Worm (Caenorhabditis elegans): ENCODE results near the gene srh-62.

ce11 chrV:414630-415029 is 11.7 kb upstream of the srh-62 start, which contains the start of gene dod-19:
- no peak for TF ChIP-seq lin-39 (tag; optimal IDR thresholded peaks at IDR 0.05)
- no peak for TF ChIP-seq nhr-85 (tag)
- no peak for TF ChIP-seq efl-1 (optimal IDR thresholded peaks at IDR 0.05)
- no peak for TF ChIP-seq efl-1 (GFP tag; optimal IDR thresholded peaks at IDR 0.05 in 1 of 2)
- no peak for TF ChIP-seq blmp-1 (tag; optimal IDR thresholded peaks at IDR 0.05)
- no peak for TF ChIP-seq sptf-1 (tag; optimal IDR thresholded peaks at IDR 0.05)
- TF ChIP-seq mdl-1 (tag; optimal IDR thresholded peaks at IDR 0.05) = no peak
- no peak for TF ChIP-seq ceh-82 (tag; optimal IDR thresholded peaks at IDR 0.05)
- no peak for TF ChIP-seq ama-1 (optimal IDR thresholded peaks at IDR 0.05)
- TF ChIP-seq ets-5 (GFP tag; IDR thresholded peaks at IDR 0.05) = no peak
- TF ChIP-seq nhr-12 (tag; optimal IDR thresholded peaks at IDR 0.05) = no peak
- no peak for TF ChIP-seq rnt-1 (tag; optimal IDR thresholded peaks at IDR 0.05)
